Fruit fly (Drosophila melanogaster) whole organism, larva: Measurements from ENCODE around the gene cindr.
A peak's percentile ranks its signal among the peaks of the same experiment; 100 is the strongest.

Source experiments
- noc ChIP-seq: fragments of 200-800 bp; sonication (Bioruptor generic); optimal IDR thresholded peaks from 3 replicates; lab custom pipeline; 2019; ENCODE audit warnings: missing biosample characterization, mild to moderate bottlenecking, missing genetic modification characterization, moderate library complexity

cindr gene

dm6 chr3R:30805762-30806371, 2.5 kb upstream of the cindr start:
- TF ChIP-seq noc (tag; lab: Kevin White, UChicago) = no peak

DNA sequence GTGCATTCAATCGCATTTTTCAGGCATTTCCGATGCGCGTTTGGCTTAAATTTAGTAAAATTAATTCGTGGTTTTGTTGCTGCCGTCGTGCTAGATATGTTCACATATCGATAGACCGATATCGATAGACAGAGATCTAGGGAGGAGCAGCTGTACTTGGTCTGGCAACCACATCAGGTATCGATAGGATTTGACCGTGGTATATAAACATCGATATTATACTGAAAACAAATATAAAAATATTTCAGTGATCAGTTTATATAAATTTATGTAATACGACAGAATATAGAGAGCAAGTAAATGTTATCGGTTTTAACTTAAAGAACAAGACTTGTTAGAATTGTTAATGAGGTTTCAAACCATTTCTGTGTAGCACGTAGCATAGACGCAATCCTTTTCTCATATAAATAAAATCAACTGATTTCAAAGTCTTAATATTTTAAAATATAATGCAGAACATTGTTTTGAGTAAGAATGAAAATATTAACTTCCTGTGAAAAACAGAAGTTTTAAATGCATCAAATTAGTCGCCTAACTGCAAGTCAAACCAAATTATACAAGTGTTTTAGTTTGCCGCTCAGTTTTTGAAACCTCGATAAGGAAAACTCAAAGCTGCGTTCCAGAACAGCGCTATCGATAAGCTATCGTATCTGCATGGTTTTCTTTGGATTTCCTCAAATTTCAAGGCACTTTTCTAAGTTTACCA, 1.8 kb upstream of the cindr start, which contains the start of the genes wts and dj-1beta:
Gene wts, minus strand, starts transcription at position 130 of the 706 bp plus-strand sequence.
Gene dj-1beta, plus strand, starts transcription at position 628 of the 706 bp plus-strand sequence.
- TF ChIP-seq noc (tag; lab: Kevin White, UChicago) = no peak

DNA sequence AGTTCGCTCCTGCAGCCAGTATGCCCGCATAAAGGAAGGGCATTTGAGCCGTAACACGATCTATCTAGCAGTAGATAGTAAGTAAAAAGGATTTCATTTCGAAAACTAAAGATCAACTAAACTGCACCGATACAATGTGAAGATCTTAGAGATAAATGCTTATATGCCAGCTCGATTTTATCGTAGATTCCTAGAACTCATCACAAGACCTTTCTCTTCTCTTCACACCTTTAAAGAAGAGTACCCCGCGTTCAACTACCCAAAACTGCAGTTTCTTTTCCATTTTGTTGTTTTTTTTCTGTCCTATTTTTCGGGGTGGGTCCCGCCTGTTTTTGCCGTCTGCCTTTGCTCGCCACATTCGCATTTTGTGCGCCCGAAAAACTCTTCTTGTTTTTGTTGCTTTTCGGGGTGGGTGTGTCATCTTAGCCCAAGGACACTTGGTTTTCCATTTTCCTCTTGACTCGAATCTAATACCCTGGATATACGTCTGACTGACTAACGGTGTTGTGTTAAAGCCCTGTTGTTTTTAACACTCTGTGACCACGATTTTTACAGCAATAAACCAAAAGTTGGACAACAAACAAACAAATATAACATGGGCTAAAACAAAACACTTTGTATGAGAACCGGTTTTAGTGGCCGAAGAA, 993 bp downstream of the cindr start:
- TF ChIP-seq noc (tag; lab: Kevin White, UChicago) = no peak

DNA sequence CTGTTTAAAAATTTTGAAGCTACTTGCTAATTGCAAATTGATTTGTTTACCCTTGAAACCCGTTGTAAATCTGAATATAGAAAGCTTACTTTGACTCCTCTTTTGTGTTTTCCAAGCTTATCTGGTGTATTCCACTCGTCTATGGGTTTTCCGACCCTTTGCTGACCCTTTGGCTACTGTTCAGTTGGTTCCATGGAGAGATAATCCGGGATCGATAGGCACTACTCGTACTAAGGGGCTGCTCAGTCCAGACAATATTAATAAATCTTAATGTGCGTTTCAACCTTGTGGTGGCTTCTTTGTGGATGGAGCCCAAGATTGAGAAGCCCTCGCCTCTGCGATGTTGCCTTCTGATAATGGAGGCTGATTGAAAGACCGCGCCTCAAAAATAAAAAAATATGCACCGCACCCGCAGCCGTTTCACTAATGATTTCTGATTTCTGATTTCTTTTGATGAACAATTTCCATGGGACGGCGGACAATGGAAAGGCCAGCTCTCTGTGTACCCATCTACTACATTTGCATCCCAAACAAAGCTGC, 1.9 kb downstream of the cindr start:
- no peak for TF ChIP-seq noc (tag; lab: Kevin White, UChicago)

- no peak for TF ChIP-seq noc (tag; lab: Kevin White, UChicago)
Measured at dm6 chr3R:30811300-30812022, 3.0 kb downstream of the cindr start.

DNA sequence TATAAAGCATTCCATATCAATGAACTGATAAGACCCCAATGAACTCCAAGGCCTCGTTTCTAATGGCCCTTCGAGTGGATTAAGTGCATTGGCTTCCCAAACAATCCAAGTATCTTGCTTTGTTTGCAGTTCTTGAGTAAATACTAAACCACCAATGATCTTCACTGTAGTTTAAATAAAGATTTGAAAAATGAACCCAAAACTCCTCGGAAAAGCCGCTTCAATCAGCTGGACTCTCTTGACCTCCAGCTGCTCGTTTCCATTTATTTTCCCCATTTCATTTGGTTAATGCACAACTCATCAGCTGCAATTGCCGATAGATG, 3.6 kb downstream of the cindr start:
- TF ChIP-seq noc (tag; lab: Kevin White, UChicago) = no peak

- TF ChIP-seq noc (tag; lab: Kevin White, UChicago) = no peak
Measured at dm6 chr3R:30812401-30813207, 4.2 kb downstream of the cindr start.

dm6 chr3R:30813903-30814339, 5.5 kb downstream of the cindr start:
- TF ChIP-seq noc (tag; lab: Kevin White, UChicago) = peak; percentile 34

DNA sequence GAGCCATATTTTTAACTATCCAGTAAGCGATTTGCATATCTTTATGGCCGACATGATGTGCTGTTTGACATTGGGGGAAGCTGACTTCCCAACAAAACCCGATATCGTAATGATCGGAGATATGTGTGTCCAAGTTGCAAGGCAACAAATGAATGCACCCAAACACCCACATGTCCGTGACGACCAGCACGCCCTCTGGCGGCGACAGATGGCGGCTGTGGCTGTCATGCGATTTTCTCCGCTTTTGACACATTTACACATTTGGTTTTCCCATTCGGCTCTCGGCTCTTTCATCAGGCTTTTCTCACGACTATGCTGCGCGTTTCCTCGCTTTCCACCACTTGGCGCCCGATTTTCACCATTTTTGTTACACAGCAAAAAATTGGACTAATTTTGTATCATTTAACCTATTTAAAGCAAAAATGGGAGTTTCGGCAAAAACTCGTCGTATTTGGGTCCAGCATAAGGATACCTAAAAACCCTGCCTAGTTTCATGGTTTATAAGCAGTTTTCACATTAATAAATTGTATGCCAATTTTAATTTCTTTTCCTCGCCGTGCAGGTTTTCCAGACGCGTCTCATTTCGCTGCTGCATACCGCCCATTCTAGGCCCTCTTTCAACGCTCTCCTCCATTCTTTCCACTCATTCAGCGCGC, 6.3 kb downstream of the cindr start:
- TF ChIP-seq noc (tag; lab: Kevin White, UChicago) = no peak

dm6 chr3R:30816200-30816599, 7.8 kb downstream of the cindr start:
- no peak for TF ChIP-seq noc (tag; lab: Kevin White, UChicago)

- TF ChIP-seq noc (tag; lab: Kevin White, UChicago) = peak; percentile 31
Measured at dm6 chr3R:30817246-30817645, 8.8 kb downstream of the cindr start.

- TF ChIP-seq noc (tag; lab: Kevin White, UChicago) = no peak
Measured at dm6 chr3R:30820707-30821319, 12.4 kb downstream of the cindr start.

DNA sequence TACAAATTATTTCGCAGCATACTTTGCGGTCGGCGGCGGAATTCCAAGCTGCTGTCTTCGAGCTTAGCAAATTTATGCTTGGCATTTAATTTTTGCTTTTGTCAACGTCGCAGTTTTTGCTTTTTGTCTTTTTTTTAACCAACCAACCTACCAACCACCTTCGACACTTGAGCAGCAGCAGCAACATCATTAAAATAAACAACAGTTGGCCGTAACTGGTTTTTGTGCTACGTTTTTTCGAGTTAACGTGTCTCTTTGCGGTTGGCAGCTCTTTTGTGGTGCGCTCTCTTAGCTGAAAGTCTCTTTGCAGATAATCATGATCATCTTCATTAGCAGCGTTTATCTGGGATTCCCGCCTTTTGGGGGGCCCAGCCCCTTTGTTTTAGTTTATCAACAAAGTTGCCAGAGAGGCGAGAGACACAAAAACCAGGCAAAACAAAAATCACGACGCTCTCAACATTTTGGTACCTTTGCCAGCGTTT, 13.6 kb downstream of the cindr start:
- TF ChIP-seq noc (tag; lab: Kevin White, UChicago) = no peak

DNA sequence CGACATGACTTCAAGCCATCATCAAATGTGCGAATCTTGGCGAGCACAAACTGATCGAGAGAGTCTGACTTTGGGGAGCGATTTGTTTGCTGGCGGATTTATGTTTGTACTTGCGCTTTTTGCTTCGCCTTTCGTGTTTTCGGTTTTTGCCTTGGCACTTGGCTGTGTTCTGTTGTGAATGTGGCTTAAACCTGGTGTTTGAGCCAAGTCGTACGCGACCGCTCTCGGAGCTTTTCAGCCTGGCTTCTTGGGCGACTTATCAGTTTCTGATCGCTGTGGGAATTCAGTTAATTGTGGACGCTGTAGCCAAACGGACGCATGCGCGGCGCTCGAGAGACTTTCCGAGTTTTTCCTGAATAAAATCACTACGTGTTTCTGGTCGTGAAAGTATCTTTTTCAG, 19.1 kb downstream of the cindr start, which contains the start of gene CG15544:
Gene CG15544, plus strand, starts transcription at position 276 of the 400 bp plus-strand sequence.
- TF ChIP-seq noc (tag; lab: Kevin White, UChicago) = no peak
